Worm (Caenorhabditis elegans) whole organism, L1 larva: ENCODE measurements around the gene unc-51.

Source experiments
- C04F5.9 ChIP-seq: sonication (generic microtip); optimal IDR thresholded peaks from 2 replicates; lab custom pipeline; 2016; ENCODE audit warnings: missing genetic modification characterization, missing compliant biosample characterization
- Y116A8C.19 ChIP-seq: sonication (generic microtip); optimal IDR thresholded peaks from 2 replicates; lab custom pipeline; 2016; ENCODE audit warnings: missing compliant biosample characterization, missing genetic modification characterization, borderline replicate concordance
- aha-1 ChIP-seq: fragments of 150-350 bp; optimal IDR thresholded peaks from 2 replicates; lab custom pipeline; 2014; ENCODE audit warnings: missing biosample characterization, missing genetic modification characterization
- blmp-1 ChIP-seq: fragments of 150-350 bp; optimal IDR thresholded peaks from 2 replicates; lab custom pipeline; 2014; ENCODE audit warnings: missing biosample characterization, missing genetic modification characterization
- ceh-8 ChIP-seq: fragments of 200-800 bp; sonication (Bioruptor generic); optimal IDR thresholded peaks from 2 replicates; lab custom pipeline; 2018; ENCODE audit warnings: mild to moderate bottlenecking, missing genetic modification characterization, moderate library complexity, missing compliant biosample characterization
- ceh-82 ChIP-seq, 3 experiments: fragments of 150-350 bp in 1 of 3; sonication (generic microtip) in 2 of 3; optimal IDR thresholded peaks; 2 replicates each; lab custom pipeline; 2014 to 2017; ENCODE audit warnings: missing biosample characterization in 3 of 3, missing genetic modification characterization in 3 of 3
- ces-1 ChIP-seq: fragments of 150-350 bp; optimal IDR thresholded peaks from 2 replicates; lab custom pipeline; 2014; ENCODE audit warnings: missing biosample characterization, missing genetic modification reagents, missing genetic modification characterization
- dpl-1 ChIP-seq, 3 experiments: fragments of 150-350 bp in 2 of 3; sonication (generic microtip) in 1 of 3; optimal IDR thresholded peaks; 2 replicates each; lab custom pipeline; 2014 to 2017; ENCODE audit warnings: missing biosample characterization in 3 of 3, missing genetic modification characterization in 3 of 3, missing genetic modification reagents in 3 of 3
- efl-3 ChIP-seq: fragments of 200-800 bp; sonication (Bioruptor generic); optimal IDR thresholded peaks from 2 replicates; lab custom pipeline; 2018; ENCODE audit warnings: mild to moderate bottlenecking, missing genetic modification characterization, missing compliant biosample characterization
- egl-13 ChIP-seq: sonication (generic microtip); optimal IDR thresholded peaks from 2 replicates; lab custom pipeline; 2016; ENCODE audit warnings: missing genotype, missing genetic modification reagents, missing genetic modification characterization, missing compliant biosample characterization
- egl-27 ChIP-seq, 2 experiments: fragments of 150-350 bp in 1 of 2; sonication (generic microtip); optimal IDR thresholded peaks; 3 replicates each; lab custom pipeline; 2017 to 2018; ENCODE audit warnings: missing biosample characterization in 2 of 2, missing genetic modification characterization in 2 of 2, missing genetic modification reagents in 2 of 2
- ets-5 ChIP-seq: fragments of 200-800 bp; sonication (Bioruptor generic); IDR thresholded peaks from 2 replicates; pipeline ENCODE4 v1.3.6; 2022; ENCODE audit warnings: missing genetic modification characterization, missing compliant biosample characterization
- fkh-4 ChIP-seq: sonication (generic microtip); optimal IDR thresholded peaks from 2 replicates; lab custom pipeline; 2016; ENCODE audit warnings: missing compliant biosample characterization, missing genetic modification characterization, borderline replicate concordance
- grh-1 ChIP-seq: fragments of 200-800 bp; sonication (Bioruptor generic); IDR thresholded peaks from 2 replicates; pipeline ENCODE4 v1.3.6; 2022; ENCODE audit warnings: missing genetic modification reagents, missing genetic modification characterization, missing compliant biosample characterization
- irx-1 ChIP-seq: sonication (generic microtip); optimal IDR thresholded peaks from 2 replicates; lab custom pipeline; 2016; ENCODE audit warnings: missing genetic modification characterization, missing compliant biosample characterization
- jun-1 ChIP-seq: fragments of 150-350 bp; optimal IDR thresholded peaks from 2 replicates; lab custom pipeline; 2014; ENCODE audit warnings: missing biosample characterization, missing genetic modification reagents, missing genetic modification characterization
- lin-15B ChIP-seq: fragments of 150-350 bp; sonication (generic microtip); optimal IDR thresholded peaks from 3 replicates; lab custom pipeline; 2014; ENCODE audit warnings: missing biosample characterization, missing genetic modification characterization
- lir-3 ChIP-seq: sonication (generic microtip); optimal IDR thresholded peaks from 2 replicates; lab custom pipeline; 2016; ENCODE audit warnings: mild to moderate bottlenecking, missing genetic modification characterization, moderate library complexity, missing compliant biosample characterization; ENCODE audit not compliant: poor library complexity
- lsy-2 ChIP-seq, 2 experiments: fragments of 150-350 bp; optimal IDR thresholded peaks; 2 replicates each; lab custom pipeline; 2014; ENCODE audit warnings: missing biosample characterization in 2 of 2, missing genetic modification characterization in 2 of 2
- mab-9 ChIP-seq: fragments of 200-800 bp; sonication (Bioruptor generic); IDR thresholded peaks from 2 replicates; pipeline ENCODE4 v1.3.6; 2022; ENCODE audit warnings: missing genetic modification reagents, missing genetic modification characterization, missing compliant biosample characterization
- mdl-1 ChIP-seq, 2 experiments: fragments of 150-350 bp; optimal IDR thresholded peaks; 2 replicates each; lab custom pipeline; 2014 to 2017; ENCODE audit warnings: missing biosample characterization in 2 of 2, missing genetic modification characterization in 2 of 2, inconsistent platforms in 1 of 2
- nhr-12 ChIP-seq: sonication (generic microtip); optimal IDR thresholded peaks from 2 replicates; lab custom pipeline; 2017; ENCODE audit warnings: missing biosample characterization, missing genetic modification characterization
- nhr-19 ChIP-seq: fragments of 200-800 bp; sonication (Bioruptor generic); conservative IDR thresholded peaks from 2 replicates; pipeline ENCODE4 v1.3.6; 2022; ENCODE audit warnings: missing genetic modification characterization, missing compliant biosample characterization
- nhr-20 ChIP-seq: sonication (generic microtip); optimal IDR thresholded peaks from 2 replicates; lab custom pipeline; 2016; ENCODE audit warnings: mild to moderate bottlenecking, missing genetic modification characterization, missing compliant biosample characterization
- nhr-237 ChIP-seq: fragments of 150-350 bp; optimal IDR thresholded peaks from 2 replicates; lab custom pipeline; 2014; ENCODE audit warnings: missing biosample characterization, missing genetic modification characterization
- nhr-47 ChIP-seq: sonication (generic microtip); optimal IDR thresholded peaks from 2 replicates; lab custom pipeline; 2016; ENCODE audit warnings: mild to moderate bottlenecking, missing genetic modification characterization, moderate library complexity, missing compliant biosample characterization
- nhr-76 ChIP-seq: sonication (generic microtip); optimal IDR thresholded peaks from 2 replicates; lab custom pipeline; 2017; ENCODE audit warnings: missing biosample characterization, missing genetic modification characterization
- nhr-84 ChIP-seq: sonication (generic microtip); optimal IDR thresholded peaks from 2 replicates; lab custom pipeline; 2017; ENCODE audit warnings: missing biosample characterization, missing genetic modification characterization
- nhr-85 ChIP-seq: sonication (generic microtip); peaks from one replicate; lab custom pipeline; 2016; ENCODE audit warnings: missing genetic modification characterization, inconsistent platforms, missing compliant biosample characterization
- nhr-90 ChIP-seq: sonication (generic microtip); optimal IDR thresholded peaks from 2 replicates; lab custom pipeline; 2016; ENCODE audit warnings: mild to moderate bottlenecking, missing genetic modification characterization, missing compliant biosample characterization; ENCODE audit not compliant: poor library complexity
- pag-3 ChIP-seq: sonication (generic microtip); optimal IDR thresholded peaks from 2 replicates; lab custom pipeline; 2017; ENCODE audit warnings: missing genetic modification characterization, mild to moderate bottlenecking, missing compliant biosample characterization, antibody characterized with exemption, borderline replicate concordance; ENCODE audit not compliant: insufficient read depth
- pax-3 ChIP-seq: fragments of 200-800 bp; sonication (Bioruptor generic); optimal IDR thresholded peaks from 2 replicates; lab custom pipeline; 2018; ENCODE audit warnings: mild to moderate bottlenecking, missing genetic modification characterization, moderate library complexity, missing compliant biosample characterization
- rnt-1 ChIP-seq: sonication (generic microtip); optimal IDR thresholded peaks from 2 replicates; lab custom pipeline; 2016; ENCODE audit warnings: mild to moderate bottlenecking, missing genetic modification characterization, moderate library complexity, missing compliant biosample characterization
- skn-1 ChIP-seq: fragments of 150-350 bp; optimal IDR thresholded peaks from 2 replicates; lab custom pipeline; 2014; ENCODE audit warnings: missing biosample characterization, missing genetic modification characterization
- snpc-4 ChIP-seq: fragments of 150-350 bp; optimal IDR thresholded peaks from 2 replicates; lab custom pipeline; 2014; ENCODE audit warnings: missing biosample characterization, missing genetic modification characterization
- snu-23 ChIP-seq: sonication (generic microtip); optimal IDR thresholded peaks from 2 replicates; lab custom pipeline; 2016; ENCODE audit warnings: missing genetic modification characterization, missing compliant biosample characterization
- sox-4 ChIP-seq: sonication (generic microtip); optimal IDR thresholded peaks from 2 replicates; lab custom pipeline; 2016; ENCODE audit warnings: missing genetic modification characterization, missing compliant biosample characterization
- sup-37 ChIP-seq: fragments of 200-800 bp; sonication (Bioruptor generic); optimal IDR thresholded peaks from 2 replicates; lab custom pipeline; 2018; ENCODE audit warnings: mild to moderate bottlenecking, missing genetic modification characterization, missing compliant biosample characterization
- swsn-7 ChIP-seq: sonication (generic microtip); optimal IDR thresholded peaks from 2 replicates; lab custom pipeline; 2016; ENCODE audit warnings: missing genetic modification characterization, missing compliant biosample characterization
- tbx-2 ChIP-seq: sonication (generic microtip); optimal IDR thresholded peaks from 2 replicates; lab custom pipeline; 2016; ENCODE audit warnings: missing genetic modification characterization, missing compliant biosample characterization
- unc-30 ChIP-seq: sonication (generic microtip); optimal IDR thresholded peaks from 2 replicates; lab custom pipeline; 2017; ENCODE audit warnings: missing biosample characterization, missing genetic modification characterization
- unc-62 ChIP-seq: fragments of 150-350 bp; optimal IDR thresholded peaks from 2 replicates; lab custom pipeline; 2014; ENCODE audit warnings: missing biosample characterization, missing genetic modification reagents, missing genetic modification characterization
- unc-86 ChIP-seq: sonication (generic microtip); optimal IDR thresholded peaks from 2 replicates; lab custom pipeline; 2016; ENCODE audit warnings: missing genetic modification characterization, missing compliant biosample characterization
- xbp-1 ChIP-seq: sonication (generic microtip); optimal IDR thresholded peaks from 2 replicates; lab custom pipeline; 2016; ENCODE audit warnings: missing genetic modification characterization, missing compliant biosample characterization
- zag-1 ChIP-seq: fragments of 150-350 bp; optimal IDR thresholded peaks from 2 replicates; lab custom pipeline; 2014; ENCODE audit warnings: missing biosample characterization, missing genetic modification characterization

Gene unc-51

DNA sequence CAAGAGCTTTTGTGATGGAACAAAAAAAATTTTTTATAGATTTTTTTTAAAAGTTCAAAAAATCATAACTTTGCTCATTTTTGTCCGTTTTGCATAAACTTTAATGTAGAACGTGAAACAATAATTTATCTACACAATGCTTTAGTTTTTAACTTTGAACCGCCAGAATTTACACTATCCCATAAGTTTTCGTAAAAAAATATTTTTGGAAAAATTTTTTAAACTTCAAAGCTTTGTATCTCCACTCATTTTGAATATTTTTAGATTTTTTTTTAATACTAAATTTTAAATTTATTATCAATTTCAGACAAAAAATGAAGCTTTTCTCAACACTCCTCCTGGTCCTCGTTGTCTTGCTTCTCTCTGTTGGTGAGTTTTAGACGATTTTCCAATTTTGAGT is 7.4 kb upstream of the unc-51 start, which contains the start of gene Y60A3A.21:
Gene Y60A3A.21 (plus strand): TSS at position 301 of the 400 bp plus-strand sequence.
- no peak for TF ChIP-seq aha-1
- no peak for TF ChIP-seq blmp-1 (tag; lab: Kevin White, UChicago)
- TF ChIP-seq skn-1 (tag; lab: Kevin White, UChicago), result no peak
- no peak for TF ChIP-seq unc-62 (GFP tag; lab: Kevin White, UChicago)

- TF ChIP-seq pax-3 (tag; lab: Kevin White, UChicago) (no peak), unc-86 (tag; lab: Kevin White, UChicago) (no peak), tbx-2 (tag; lab: Kevin White, UChicago) (no peak), mab-9 (GFP tag; lab: Robert Waterston, UW) (no peak), nhr-76 (tag; lab: Kevin White, UChicago) (no peak), zag-1 (tag; lab: Kevin White, UChicago) (no peak), ceh-8 (GFP tag; lab: Kevin White, UChicago) (no peak), lsy-2 (tag; optimal IDR thresholded peaks at IDR 0.05; lab: Kevin White, UChicago) (no peak), dpl-1 (GFP tag; optimal IDR thresholded peaks at IDR 0.05; lab: Kevin White, UChicago) (no peak), sup-37 (GFP tag; lab: Kevin White, UChicago) (no peak), ets-5 (GFP tag; lab: Robert Waterston, UW) (no peak)
Measured at ce11 chrV:20011199-20011598, 6.9 kb upstream of the unc-51 start.

DNA sequence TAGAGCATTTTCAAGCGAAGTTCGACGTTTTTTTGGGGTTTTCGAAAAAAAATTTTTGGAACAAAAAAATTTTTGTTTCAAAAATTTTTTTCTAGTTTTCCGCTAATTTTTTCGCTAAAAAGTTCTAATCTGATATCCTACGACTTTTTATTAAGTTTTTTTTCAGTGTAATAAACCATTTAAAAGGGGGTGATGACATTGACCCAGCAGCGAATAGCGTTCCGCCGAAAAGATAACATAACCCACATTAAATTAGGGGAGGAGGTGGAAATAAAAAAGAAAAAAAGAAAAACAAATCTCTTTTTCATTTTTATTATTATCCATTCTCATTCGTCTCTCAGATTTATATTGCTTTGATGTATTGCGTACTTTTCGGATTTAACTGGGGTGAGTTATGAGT is 3.2 kb upstream of the unc-51 start, which contains the start of gene Y60A3A.23:
Gene Y60A3A.23 (plus strand): TSS at position 301 of the 400 bp plus-strand sequence.
- no peak for TF ChIP-seq C04F5.9 (tag; lab: Kevin White, UChicago)
- no peak for TF ChIP-seq nhr-20 (tag; lab: Kevin White, UChicago)
- no peak for TF ChIP-seq mab-9 (GFP tag; lab: Robert Waterston, UW)
- TF ChIP-seq nhr-90 (tag; lab: Kevin White, UChicago), result no peak
- no peak for TF ChIP-seq nhr-237 (tag; lab: Kevin White, UChicago)
- TF ChIP-seq egl-13 (tag; lab: Kevin White, UChicago), result no peak
- TF ChIP-seq swsn-7 (tag; lab: Kevin White, UChicago), result no peak
- no peak for TF ChIP-seq ces-1 (GFP tag; lab: Kevin White, UChicago)

ce11 chrV:20005724-20006132 is 1.4 kb upstream of the unc-51 start:
- TF ChIP-seq nhr-19 (GFP tag; lab: Robert Waterston, UW) (peak; percentile 76), jun-1 (tag; lab: Kevin White, UChicago) (peak; percentile 64), mdl-1 (tag; optimal IDR thresholded peaks at IDR 0.05; lab: Kevin White, UChicago) (peak in 1 of 2 experiments; percentile 78), grh-1 (GFP tag; lab: Robert Waterston, UW) (no peak), ets-5 (GFP tag; lab: Robert Waterston, UW) (no peak), xbp-1 (tag; lab: Kevin White, UChicago) (peak; percentile 76), snpc-4 (peak; percentile 35), nhr-85 (tag; lab: Kevin White, UChicago) (peak; percentile 71), nhr-20 (tag; lab: Kevin White, UChicago) (peak; percentile 75), sup-37 (GFP tag; lab: Kevin White, UChicago) (no peak), ceh-8 (GFP tag; lab: Kevin White, UChicago) (no peak), fkh-4 (tag; lab: Kevin White, UChicago) (no peak), egl-27 (tag; optimal IDR thresholded peaks at IDR 0.05; lab: Kevin White, UChicago) (peak in 1 of 2 experiments; percentile 29), Y116A8C.19 (tag; lab: Kevin White, UChicago) (no peak), unc-86 (tag; lab: Kevin White, UChicago) (peak; percentile 93), unc-30 (no peak), snu-23 (peak; percentile 82), lir-3 (no peak), ceh-82 (tag; optimal IDR thresholded peaks at IDR 0.05; lab: Kevin White, UChicago) (peak; percentile 64 to 72 (median 65)), rnt-1 (peak; percentile 84), nhr-47 (tag; lab: Kevin White, UChicago) (peak; percentile 87), aha-1 (no peak), efl-3 (GFP tag; lab: Kevin White, UChicago) (no peak), nhr-12 (tag; lab: Kevin White, UChicago) (peak; percentile 1), nhr-76 (tag; lab: Kevin White, UChicago) (no peak), pag-3 (no peak), nhr-84 (tag; lab: Kevin White, UChicago) (no peak), swsn-7 (tag; lab: Kevin White, UChicago) (peak; percentile 86), sox-4 (tag; lab: Kevin White, UChicago) (peak; percentile 16), irx-1 (tag; lab: Kevin White, UChicago) (peak; percentile 38), nhr-237 (tag; lab: Kevin White, UChicago) (no peak), lin-15B (no peak)
